Fruit fly (Drosophila melanogaster): ENCODE results near the gene stg1.

DNA sequence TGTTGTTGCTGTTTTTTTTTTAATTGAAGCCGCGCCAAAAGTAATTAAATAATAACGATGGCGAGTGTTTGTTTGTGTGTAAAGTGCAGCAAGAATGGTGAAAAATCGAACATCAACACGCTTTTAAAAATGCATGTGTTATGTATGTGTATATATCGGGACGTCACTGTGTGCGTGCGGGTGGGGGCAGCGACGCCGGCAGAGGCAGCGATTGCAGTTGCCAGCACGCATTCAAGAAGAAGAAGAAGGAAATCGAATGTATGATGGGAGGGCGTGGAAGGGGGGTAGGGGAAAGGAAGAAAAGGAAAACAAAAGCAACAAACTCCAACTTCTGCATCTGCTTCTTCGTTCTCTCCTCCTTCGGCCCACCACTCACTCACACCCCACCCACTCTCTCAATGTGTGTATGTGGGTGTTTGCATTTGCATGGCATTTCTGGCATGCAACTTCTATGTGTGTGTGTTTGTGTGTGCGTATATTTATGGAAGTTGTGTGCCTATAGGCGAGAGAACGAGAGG is 38.6 kb upstream of the stg1 start:
- TF ChIP-seq CG8478 (optimal IDR thresholded peaks at IDR 0.05) (no peak), CTCF (optimal IDR thresholded peaks at IDR 0.05) (no peak)
